Fruit fly (Drosophila melanogaster) whole organism, prepupa: ENCODE results near the gene CG42818.

ENCODE experiments used
- Blimp-1 ChIP-seq: fragments of 200-800 bp; sonication (Bioruptor generic); optimal IDR thresholded peaks from 3 replicates; lab custom pipeline; 2017; ENCODE audit warnings: missing biosample characterization, missing genetic modification characterization, mild to moderate bottlenecking, moderate library complexity, missing genetic modification reagents
- CG11294 ChIP-seq: fragments of 200-800 bp; sonication (Bioruptor generic); IDR thresholded peaks from 2 replicates; pipeline ENCODE4 v1.3.6; 2022; ENCODE audit warnings: missing biosample characterization, missing genetic modification characterization
- CG11762 ChIP-seq: fragments of 200-800 bp; sonication (Bioruptor generic); optimal IDR thresholded peaks from 3 replicates; lab custom pipeline; 2016; ENCODE audit warnings: missing biosample characterization, missing genetic modification characterization; ENCODE audit not compliant: insufficient read depth
- CG11902 ChIP-seq: fragments of 200-800 bp; sonication (Bioruptor generic); optimal IDR thresholded peaks from 3 replicates; lab custom pipeline; 2016; ENCODE audit warnings: missing biosample characterization, missing genetic modification characterization
- CG15336 ChIP-seq: fragments of 200-800 bp; sonication (Bioruptor generic); IDR thresholded peaks from 2 replicates; pipeline ENCODE4 v1.3.6; 2022; ENCODE audit warnings: missing biosample characterization, missing genetic modification characterization
- CG1621 ChIP-seq: fragments of 200-800 bp; sonication (Bioruptor generic); optimal IDR thresholded peaks from 3 replicates; lab custom pipeline; 2018; ENCODE audit warnings: missing biosample characterization, mild to moderate bottlenecking, missing genetic modification characterization
- CG16779 ChIP-seq: fragments of 200-800 bp; sonication (Bioruptor generic); optimal IDR thresholded peaks from 3 replicates; lab custom pipeline; 2017; ENCODE audit warnings: missing biosample characterization, mild to moderate bottlenecking, missing genetic modification characterization
- CG3032 ChIP-seq: fragments of 200-800 bp; optimal IDR thresholded peaks from 2 replicates; lab custom pipeline; 2019; ENCODE audit warnings: missing biosample characterization, mild to moderate bottlenecking, missing genetic modification characterization, moderate library complexity
- CG31627 ChIP-seq: fragments of 200-800 bp; sonication (Bioruptor generic); optimal IDR thresholded peaks from 3 replicates; lab custom pipeline; 2016; ENCODE audit warnings: missing biosample characterization, missing genetic modification characterization
- CG32006 ChIP-seq: fragments of 200-800 bp; sonication (Bioruptor generic); optimal IDR thresholded peaks from 3 replicates; lab custom pipeline; 2017; ENCODE audit warnings: missing biosample characterization, mild to moderate bottlenecking, missing genetic modification characterization
- CG34406 ChIP-seq: fragments of 200-800 bp; sonication (Bioruptor generic); optimal IDR thresholded peaks from 3 replicates; lab custom pipeline; 2016; ENCODE audit warnings: missing biosample characterization, missing genetic modification characterization
- CG3919 ChIP-seq: fragments of 200-800 bp; sonication (Bioruptor generic); optimal IDR thresholded peaks from 3 replicates; lab custom pipeline; 2016; ENCODE audit warnings: missing biosample characterization, missing genetic modification characterization
- CG6276 ChIP-seq: fragments of 200-800 bp; sonication (Bioruptor generic); optimal IDR thresholded peaks from 2 replicates; lab custom pipeline; 2017; ENCODE audit warnings: missing biosample characterization, mild to moderate bottlenecking, missing genetic modification characterization
- CG6792 ChIP-seq: fragments of 200-800 bp; sonication (Bioruptor generic); optimal IDR thresholded peaks from 3 replicates; lab custom pipeline; 2016; ENCODE audit warnings: missing biosample characterization, missing genetic modification characterization
- CG6808 ChIP-seq: fragments of 200-800 bp; sonication (Bioruptor generic); optimal IDR thresholded peaks from 3 replicates; lab custom pipeline; 2017; ENCODE audit warnings: missing biosample characterization, missing genetic modification characterization, mild to moderate bottlenecking, moderate library complexity, missing genetic modification reagents
- CG7368 ChIP-seq: fragments of 200-800 bp; sonication (Bioruptor generic); optimal IDR thresholded peaks from 3 replicates; lab custom pipeline; 2016; ENCODE audit warnings: missing biosample characterization, missing genetic modification characterization
- CG8119 ChIP-seq: fragments of 200-800 bp; sonication (Bioruptor generic); IDR thresholded peaks from 3 replicates; pipeline ENCODE4 v1.3.6; 2022; ENCODE audit warnings: missing biosample characterization, missing genetic modification characterization
- CG8319 ChIP-seq: fragments of 200-800 bp; sonication (Bioruptor generic); optimal IDR thresholded peaks from 3 replicates; lab custom pipeline; 2016; ENCODE audit warnings: missing biosample characterization, missing genetic modification characterization
- CG8632 ChIP-seq: fragments of 200-800 bp; sonication (Bioruptor generic); optimal IDR thresholded peaks from 3 replicates; lab custom pipeline; 2016; ENCODE audit warnings: missing biosample characterization, missing genetic modification characterization
- Eip75B ChIP-seq: fragments of 200-800 bp; sonication (Bioruptor generic); optimal IDR thresholded peaks from 3 replicates; lab custom pipeline; 2016; ENCODE audit warnings: missing biosample characterization, missing genetic modification characterization
- Eip78C ChIP-seq: fragments of 200-800 bp; sonication (Bioruptor generic); peaks from one replicate; lab custom pipeline; 2016; ENCODE audit warnings: missing biosample characterization, missing genetic modification characterization
- Eip93F ChIP-seq: fragments of 200-800 bp; sonication (Bioruptor generic); optimal IDR thresholded peaks from 2 replicates; lab custom pipeline; 2016; ENCODE audit warnings: missing biosample characterization, mild to moderate bottlenecking, missing genetic modification characterization
- Ets96B ChIP-seq: fragments of 200-800 bp; optimal IDR thresholded peaks from 2 replicates; lab custom pipeline; 2019; ENCODE audit warnings: missing biosample characterization, mild to moderate bottlenecking, missing genetic modification characterization, moderate library complexity
- Gug ChIP-seq: fragments of 200-800 bp; sonication (Bioruptor generic); IDR thresholded peaks from 2 replicates; pipeline ENCODE4 v1.3.6; 2022; ENCODE audit warnings: missing biosample characterization, missing genetic modification characterization
- Hr38 ChIP-seq: sonication (Bioruptor generic); optimal IDR thresholded peaks from 2 replicates; lab custom pipeline; 2016; ENCODE audit warnings: missing biosample characterization, missing genetic modification characterization
- Hr39 ChIP-seq: fragments of 200-800 bp; sonication (Bioruptor generic); optimal IDR thresholded peaks from 2 replicates; lab custom pipeline; 2016; ENCODE audit warnings: missing biosample characterization, missing genetic modification characterization
- Hr4 ChIP-seq: fragments of 200-800 bp; sonication (Bioruptor generic); optimal IDR thresholded peaks from 3 replicates; lab custom pipeline; 2016; ENCODE audit warnings: missing biosample characterization, missing genetic modification characterization
- OdsH ChIP-seq: fragments of 200-800 bp; sonication (Bioruptor generic); optimal IDR thresholded peaks from 3 replicates; lab custom pipeline; 2016; ENCODE audit warnings: missing biosample characterization, missing genetic modification characterization
- Smox ChIP-seq: fragments of 200-800 bp; sonication (Bioruptor generic); optimal IDR thresholded peaks from 3 replicates; lab custom pipeline; 2016; ENCODE audit warnings: missing biosample characterization, missing genetic modification characterization
- Sox102F ChIP-seq: fragments of 200-800 bp; sonication (Bioruptor generic); optimal IDR thresholded peaks from 2 replicates; lab custom pipeline; 2016; ENCODE audit warnings: missing biosample characterization, mild to moderate bottlenecking, missing genetic modification characterization
- Sox14 ChIP-seq: fragments of 200-800 bp; sonication (Bioruptor generic); optimal IDR thresholded peaks from 3 replicates; lab custom pipeline; 2016; ENCODE audit warnings: missing biosample characterization, missing genetic modification characterization
- Sox15 ChIP-seq: fragments of 200-800 bp; sonication (Bioruptor generic); optimal IDR thresholded peaks from 3 replicates; lab custom pipeline; 2016; ENCODE audit warnings: missing biosample characterization, missing genetic modification characterization
- achi ChIP-seq: fragments of 200-800 bp; sonication (Bioruptor generic); optimal IDR thresholded peaks from 3 replicates; lab custom pipeline; 2016; ENCODE audit warnings: missing biosample characterization, missing genetic modification characterization
- cyc ChIP-seq: fragments of 200-800 bp; sonication (Bioruptor generic); optimal IDR thresholded peaks from 3 replicates; lab custom pipeline; 2016; ENCODE audit warnings: missing biosample characterization, missing genetic modification characterization
- dac ChIP-seq: fragments of 200-800 bp; sonication (Bioruptor generic); optimal IDR thresholded peaks from 2 replicates; lab custom pipeline; 2017; ENCODE audit warnings: missing biosample characterization, mild to moderate bottlenecking, missing genetic modification characterization
- dsx ChIP-seq: fragments of 200-800 bp; optimal IDR thresholded peaks from 3 replicates; lab custom pipeline; 2019; ENCODE audit warnings: missing biosample characterization, mild to moderate bottlenecking, missing genetic modification characterization, moderate library complexity; ENCODE audit not compliant: poor library complexity, severe bottlenecking
- eg ChIP-seq: fragments of 200-800 bp; sonication (Bioruptor generic); IDR thresholded peaks from 3 replicates; pipeline ENCODE4 v1.3.6; 2022; ENCODE audit warnings: missing biosample characterization, missing genetic modification characterization
- esn ChIP-seq: fragments of 200-800 bp; sonication (Bioruptor generic); optimal IDR thresholded peaks from 2 replicates; lab custom pipeline; 2016; ENCODE audit warnings: missing biosample characterization, mild to moderate bottlenecking, missing genetic modification characterization, moderate library complexity
- fd85E ChIP-seq: fragments of 200-800 bp; sonication (Bioruptor generic); optimal IDR thresholded peaks from 3 replicates; lab custom pipeline; 2016; ENCODE audit warnings: missing biosample characterization, missing genetic modification characterization
- fkh ChIP-seq: fragments of 200-800 bp; sonication (Bioruptor generic); optimal IDR thresholded peaks from 3 replicates; lab custom pipeline; 2017; ENCODE audit warnings: missing biosample characterization, mild to moderate bottlenecking, missing genetic modification characterization, moderate library complexity
- lz ChIP-seq: fragments of 200-800 bp; sonication (Bioruptor generic); optimal IDR thresholded peaks from 3 replicates; lab custom pipeline; 2016; ENCODE audit warnings: missing biosample characterization, missing genetic modification characterization
- net ChIP-seq: fragments of 200-800 bp; sonication (Bioruptor generic); optimal IDR thresholded peaks from 3 replicates; lab custom pipeline; 2016; ENCODE audit warnings: missing biosample characterization, missing genetic modification characterization
- pdm3 ChIP-seq: fragments of 200-800 bp; sonication (Bioruptor generic); optimal IDR thresholded peaks from 3 replicates; lab custom pipeline; 2016; ENCODE audit warnings: missing biosample characterization, missing genetic modification characterization
- svp ChIP-seq: fragments of 200-800 bp; sonication (Bioruptor generic); peaks from one replicate; lab custom pipeline; 2016; ENCODE audit warnings: missing biosample characterization, missing genetic modification characterization
- topi ChIP-seq: fragments of 200-800 bp; sonication (Bioruptor generic); optimal IDR thresholded peaks from 3 replicates; lab custom pipeline; 2016; ENCODE audit warnings: missing biosample characterization, missing genetic modification characterization
- vri ChIP-seq: fragments of 200-800 bp; sonication (Bioruptor generic); optimal IDR thresholded peaks from 3 replicates; lab custom pipeline; 2016; ENCODE audit warnings: missing biosample characterization, mild to moderate bottlenecking, missing genetic modification characterization

CG42818 gene

DNA sequence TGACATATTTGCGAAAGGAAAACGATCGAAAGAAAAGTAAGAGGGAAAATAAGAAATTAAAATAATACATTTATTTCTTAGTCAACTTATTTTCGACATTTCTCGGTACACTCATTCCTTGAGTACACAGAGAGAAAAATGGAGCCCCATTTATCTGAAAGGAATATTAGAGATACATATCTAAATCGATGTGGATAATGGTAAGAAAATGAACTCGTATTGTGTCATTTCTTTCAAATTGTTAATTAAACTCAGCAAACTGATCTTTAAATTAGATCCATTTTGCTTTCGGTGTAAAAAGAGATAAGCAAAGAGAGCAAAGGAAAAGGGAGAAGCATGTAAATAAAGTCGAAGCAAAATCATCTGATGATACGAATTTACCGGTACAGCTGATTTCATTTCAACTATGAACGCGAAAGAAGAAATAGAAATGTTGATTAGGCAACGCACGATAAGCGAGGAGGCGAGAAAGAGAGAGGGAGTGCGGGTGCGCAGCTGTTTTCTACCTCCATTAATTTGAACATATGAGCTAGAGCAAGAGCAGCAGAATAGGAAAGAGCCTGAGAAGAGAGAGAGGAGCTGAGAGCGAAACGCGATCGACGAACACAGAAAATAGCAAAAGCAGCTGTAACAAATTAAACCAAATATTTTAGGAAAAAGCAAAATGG, 44.1 kb downstream of the CG42818 start (continued):
- TF ChIP-seq Hr39 (GFP tag; lab: Kevin White, UChicago) (peak; percentile 94), OdsH (GFP tag; lab: Kevin White, UChicago) (peak; percentile 91), Blimp-1 (peak; percentile 71), pdm3 (GFP tag; lab: Kevin White, UChicago) (peak; percentile 93), esn (GFP tag; lab: Kevin White, UChicago) (peak; percentile 94), CG34406 (peak; percentile 86), Gug (no peak), fd85E (GFP tag; lab: Kevin White, UChicago) (no peak), CG6276 (peak; percentile 70), Sox14 (peak; percentile 91), CG6808 (GFP tag; lab: Kevin White, UChicago) (peak; percentile 69), eg (no peak), CG16779 (tag; lab: Kevin White, UChicago) (peak; percentile 50), Eip75B (peak; percentile 83), dsx (GFP tag; lab: Kevin White, UChicago) (peak; percentile 75), Eip93F (GFP tag; lab: Kevin White, UChicago) (peak; percentile 82), Sox15 (peak; percentile 83), CG32006 (GFP tag; lab: Kevin White, UChicago) (peak; percentile 83)

DNA sequence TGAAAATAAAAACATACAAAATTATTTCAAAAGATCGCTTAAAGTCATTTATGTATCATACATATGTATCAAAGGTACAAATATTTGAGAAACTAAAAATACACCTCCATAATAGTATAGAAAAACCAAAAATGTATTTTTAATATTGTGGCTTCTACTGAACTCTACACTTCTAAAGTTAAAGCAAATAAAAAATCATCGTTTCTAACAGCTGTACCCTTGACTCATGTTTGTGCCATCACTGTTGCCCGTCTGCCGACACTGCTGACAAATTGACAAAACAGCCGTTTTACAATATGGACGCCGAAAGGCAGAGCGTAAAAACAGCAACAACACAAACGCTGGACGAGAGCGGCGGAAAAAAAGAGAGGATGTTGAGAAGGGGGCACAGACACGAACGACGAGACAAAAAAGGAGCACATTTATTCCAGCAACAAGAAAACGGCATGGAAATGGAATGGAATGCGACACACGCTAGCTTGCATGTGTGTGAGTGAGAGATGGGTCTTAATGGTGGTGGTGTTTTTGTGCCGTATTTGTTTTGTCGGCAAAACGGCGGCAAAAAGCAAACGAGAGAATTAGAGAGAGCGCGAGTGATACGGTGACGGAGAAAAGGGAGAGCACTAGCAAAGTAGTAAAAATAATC, 44.7 kb downstream of the CG42818 start:
- TF ChIP-seq CG32006 (GFP tag; lab: Kevin White, UChicago) (peak; percentile 86), CG3919 (GFP tag; lab: Kevin White, UChicago) (peak; percentile 77), CG11902 (GFP tag; lab: Kevin White, UChicago) (peak; percentile 27), Sox14 (peak; percentile 81), CG3032 (tag; lab: Kevin White, UChicago) (peak; percentile 67), pdm3 (GFP tag; lab: Kevin White, UChicago) (peak; percentile 79), CG8632 (peak; percentile 72), Blimp-1 (no peak), esn (GFP tag; lab: Kevin White, UChicago) (peak; percentile 62), net (GFP tag; lab: Kevin White, UChicago) (peak; percentile 80), CG8319 (GFP tag; lab: Kevin White, UChicago) (peak; percentile 51), CG1621 (tag; lab: Kevin White, UChicago) (peak; percentile 52), Ets96B (tag; lab: Kevin White, UChicago) (peak; percentile 75), vri (GFP tag; lab: Kevin White, UChicago) (peak; percentile 48), CG6808 (GFP tag; lab: Kevin White, UChicago) (peak; percentile 58), Eip78C (GFP tag; lab: Kevin White, UChicago) (peak; percentile 92), CG31627 (GFP tag; lab: Kevin White, UChicago) (peak; percentile 60), topi (GFP tag; lab: Kevin White, UChicago) (peak; percentile 66), Sox102F (peak; percentile 65), svp (GFP tag; lab: Kevin White, UChicago) (peak; percentile 84), cyc (GFP tag; lab: Kevin White, UChicago) (peak; percentile 45), fd85E (GFP tag; lab: Kevin White, UChicago) (no peak), lz (GFP tag; lab: Kevin White, UChicago) (peak; percentile 69), Hr38 (GFP tag; lab: Kevin White, UChicago) (peak; percentile 14), CG15336 (GFP tag; lab: Robert Waterston, UW) (no peak), dac (GFP tag; lab: Kevin White, UChicago) (peak; percentile 49), CG34406 (peak; percentile 65), Eip75B (peak; percentile 63), dsx (GFP tag; lab: Kevin White, UChicago) (peak; percentile 71), achi (GFP tag; lab: Kevin White, UChicago) (peak; percentile 84), CG7368 (peak; percentile 17), CG11762 (GFP tag; lab: Kevin White, UChicago) (peak; percentile 67), Eip93F (GFP tag; lab: Kevin White, UChicago) (no peak), CG6276 (peak; percentile 83), Hr39 (GFP tag; lab: Kevin White, UChicago) (peak; percentile 68), Hr4 (GFP tag; lab: Kevin White, UChicago) (peak; percentile 84), CG16779 (tag; lab: Kevin White, UChicago) (peak; percentile 57), CG6792 (peak; percentile 61), Smox (peak; percentile 53), CG8119 (GFP tag; lab: Robert Waterston, UW) (no peak), fkh (peak; percentile 57), CG11294 (GFP tag; lab: Robert Waterston, UW) (no peak), Gug (no peak)
